Worm (Caenorhabditis elegans) whole organism, L2 larva: Measurements from ENCODE around the gene zig-5.
A peak's percentile ranks its signal among the peaks of the same experiment; 100 is the strongest.

Experiments
- C34F6.9 ChIP-seq: fragments of 150-350 bp; optimal IDR thresholded peaks from 2 replicates; lab custom pipeline; 2014; ENCODE audit warnings: missing biosample characterization, missing genetic modification characterization
- F13H6.1 ChIP-seq: sonication (generic microtip); optimal IDR thresholded peaks from 2 replicates; lab custom pipeline; 2016; ENCODE audit warnings: missing genetic modification characterization, missing compliant biosample characterization
- R02D3.7 ChIP-seq: fragments of 150-350 bp; optimal IDR thresholded peaks from 2 replicates; lab custom pipeline; 2014; ENCODE audit warnings: missing biosample characterization, missing genetic modification characterization
- Y55F3AM.14 ChIP-seq: fragments of 200-800 bp; sonication (Bioruptor generic); optimal IDR thresholded peaks from 2 replicates; lab custom pipeline; 2018; ENCODE audit warnings: mild to moderate bottlenecking, missing genetic modification characterization, missing compliant biosample characterization
- ZK546.5 ChIP-seq: sonication (generic microtip); optimal IDR thresholded peaks from 2 replicates; lab custom pipeline; 2017; ENCODE audit warnings: missing biosample characterization, missing genetic modification characterization
- alr-1 ChIP-seq: fragments of 150-350 bp; optimal IDR thresholded peaks from 2 replicates; lab custom pipeline; 2014; ENCODE audit warnings: missing biosample characterization, missing genetic modification characterization
- ama-1 ChIP-seq: fragments of 150-350 bp; optimal IDR thresholded peaks from 2 replicates; lab custom pipeline; 2018; ENCODE audit warnings: inconsistent platforms
- blmp-1 ChIP-seq: sonication (generic microtip); optimal IDR thresholded peaks from 2 replicates; lab custom pipeline; 2017; ENCODE audit warnings: missing genetic modification characterization, mild to moderate bottlenecking, missing compliant biosample characterization, antibody characterized with exemption, moderate library complexity; ENCODE audit not compliant: insufficient read depth
- ceh-82 ChIP-seq: fragments of 150-350 bp; optimal IDR thresholded peaks from 2 replicates; lab custom pipeline; 2014; ENCODE audit warnings: missing biosample characterization, missing genetic modification characterization
- crh-2 ChIP-seq: sonication (generic microtip); optimal IDR thresholded peaks from 2 replicates; lab custom pipeline; 2017; ENCODE audit warnings: missing biosample characterization, missing genetic modification characterization
- dmd-4 ChIP-seq: sonication (generic microtip); optimal IDR thresholded peaks from 2 replicates; lab custom pipeline; 2017; ENCODE audit warnings: missing biosample characterization, missing genetic modification characterization
- egl-27 ChIP-seq: sonication (generic microtip); optimal IDR thresholded peaks from 3 replicates; lab custom pipeline; 2017; ENCODE audit warnings: missing biosample characterization, missing genetic modification reagents, missing genetic modification characterization
- elt-3 ChIP-seq: sonication (generic microtip); optimal IDR thresholded peaks from 2 replicates; lab custom pipeline; 2017; ENCODE audit warnings: missing biosample characterization, missing genetic modification characterization
- fos-1 ChIP-seq: fragments of 150-350 bp; optimal IDR thresholded peaks from 2 replicates; lab custom pipeline; 2014; ENCODE audit warnings: missing biosample characterization, missing genetic modification characterization
- gmeb-1 ChIP-seq: fragments of 150-350 bp; optimal IDR thresholded peaks from 2 replicates; lab custom pipeline; 2014; ENCODE audit warnings: missing biosample characterization, missing genetic modification characterization
- lin-11 ChIP-seq: fragments of 150-350 bp; sonication (generic microtip); optimal IDR thresholded peaks from 2 replicates; lab custom pipeline; 2014; ENCODE audit warnings: missing biosample characterization, missing genetic modification characterization, inconsistent platforms, mixed read lengths
- lin-39 ChIP-seq: fragments of 150-350 bp; optimal IDR thresholded peaks from 2 replicates; lab custom pipeline; 2014; ENCODE audit warnings: missing biosample characterization, missing genetic modification reagents, missing genetic modification characterization
- lsy-2 ChIP-seq, 2 experiments: fragments of 150-350 bp in 1 of 2; sonication (generic microtip) in 1 of 2; optimal IDR thresholded peaks; 2 replicates each; lab custom pipeline; 2014 to 2017; ENCODE audit warnings: missing biosample characterization in 2 of 2, missing genetic modification characterization in 2 of 2
- mab-5 ChIP-seq: fragments of 150-350 bp; optimal IDR thresholded peaks from 2 replicates; lab custom pipeline; 2014; ENCODE audit warnings: missing biosample characterization, missing genetic modification characterization
- mbf-1 ChIP-seq: sonication (generic microtip); optimal IDR thresholded peaks from 2 replicates; lab custom pipeline; 2017; ENCODE audit warnings: missing biosample characterization, missing genetic modification characterization
- mdl-1 ChIP-seq, 2 experiments: fragments of 150-350 bp in 1 of 2; sonication (generic microtip) in 1 of 2; optimal IDR thresholded peaks; 2 replicates each; lab custom pipeline; 2017; ENCODE audit warnings: missing biosample characterization in 2 of 2, missing genetic modification characterization in 2 of 2
- nhr-10 ChIP-seq: sonication (generic microtip); optimal IDR thresholded peaks from 2 replicates; lab custom pipeline; 2017; ENCODE audit warnings: missing biosample characterization, missing genetic modification characterization
- nhr-11 ChIP-seq: fragments of 150-350 bp; optimal IDR thresholded peaks from 2 replicates; lab custom pipeline; 2014; ENCODE audit warnings: missing biosample characterization, missing genetic modification characterization
- nhr-129 ChIP-seq: fragments of 150-350 bp; optimal IDR thresholded peaks from 2 replicates; lab custom pipeline; 2014; ENCODE audit warnings: missing biosample characterization, missing genetic modification characterization
- nhr-21 ChIP-seq: fragments of 150-350 bp; optimal IDR thresholded peaks from 2 replicates; lab custom pipeline; 2014; ENCODE audit warnings: missing biosample characterization, missing genetic modification characterization
- nhr-23 ChIP-seq: fragments of 150-350 bp; optimal IDR thresholded peaks from 2 replicates; lab custom pipeline; 2014; ENCODE audit warnings: missing biosample characterization, missing genetic modification reagents, missing genetic modification characterization
- nhr-25 ChIP-seq: fragments of 150-350 bp; sonication (generic microtip); optimal IDR thresholded peaks from 3 replicates; lab custom pipeline; 2014; ENCODE audit warnings: missing biosample characterization, missing genetic modification characterization
- nhr-6 ChIP-seq: fragments of 150-350 bp; optimal IDR thresholded peaks from 2 replicates; lab custom pipeline; 2014; ENCODE audit warnings: missing biosample characterization, missing genetic modification characterization
- nhr-77 ChIP-seq: fragments of 150-350 bp; optimal IDR thresholded peaks from 2 replicates; lab custom pipeline; 2014; ENCODE audit warnings: missing biosample characterization, missing genetic modification characterization
- peb-1 ChIP-seq: fragments of 150-350 bp; optimal IDR thresholded peaks from 2 replicates; lab custom pipeline; 2014; ENCODE audit warnings: missing biosample characterization, missing genetic modification characterization
- sem-4 ChIP-seq: fragments of 150-350 bp; optimal IDR thresholded peaks from 2 replicates; lab custom pipeline; 2014; ENCODE audit warnings: missing biosample characterization, missing genetic modification reagents, missing genetic modification characterization
- skn-1 ChIP-seq: sonication (generic microtip); optimal IDR thresholded peaks from 2 replicates; lab custom pipeline; 2017; ENCODE audit warnings: missing biosample characterization, missing genetic modification characterization
- sma-3 ChIP-seq: sonication (generic microtip); optimal IDR thresholded peaks from 2 replicates; lab custom pipeline; 2016; ENCODE audit warnings: missing genetic modification reagents, missing genetic modification characterization, missing compliant biosample characterization
- sma-9 ChIP-seq, 2 experiments: fragments of 150-350 bp in 1 of 2; sonication (generic microtip) in 1 of 2; optimal IDR thresholded peaks; 2 replicates each; lab custom pipeline; 2014 to 2016; ENCODE audit warnings: missing genetic modification characterization in 2 of 2, mild to moderate bottlenecking in 1 of 2, missing biosample characterization in 1 of 2, missing compliant biosample characterization in 1 of 2, missing genetic modification reagents in 1 of 2, moderate library complexity in 1 of 2
- unc-55 ChIP-seq: fragments of 150-350 bp; sonication (generic microtip); optimal IDR thresholded peaks from 3 replicates; lab custom pipeline; 2014; ENCODE audit warnings: missing biosample characterization, missing genetic modification reagents, missing genetic modification characterization
- unc-62 ChIP-seq: fragments of 150-350 bp; optimal IDR thresholded peaks from 2 replicates; lab custom pipeline; 2014; ENCODE audit warnings: missing biosample characterization, missing genetic modification reagents, missing genetic modification characterization
- zag-1 ChIP-seq: fragments of 150-350 bp; optimal IDR thresholded peaks from 2 replicates; lab custom pipeline; 2014; ENCODE audit warnings: missing biosample characterization, missing genetic modification characterization
- ztf-1 ChIP-seq: fragments of 200-800 bp; sonication (Bioruptor generic); conservative IDR thresholded peaks from 2 replicates; pipeline ENCODE4 v1.3.6; 2022; ENCODE audit warnings: missing genetic modification characterization, missing compliant biosample characterization
- ztf-4 ChIP-seq: fragments of 150-350 bp; optimal IDR thresholded peaks from 2 replicates; lab custom pipeline; 2014; ENCODE audit warnings: missing biosample characterization, missing genetic modification characterization

Gene zig-5

DNA sequence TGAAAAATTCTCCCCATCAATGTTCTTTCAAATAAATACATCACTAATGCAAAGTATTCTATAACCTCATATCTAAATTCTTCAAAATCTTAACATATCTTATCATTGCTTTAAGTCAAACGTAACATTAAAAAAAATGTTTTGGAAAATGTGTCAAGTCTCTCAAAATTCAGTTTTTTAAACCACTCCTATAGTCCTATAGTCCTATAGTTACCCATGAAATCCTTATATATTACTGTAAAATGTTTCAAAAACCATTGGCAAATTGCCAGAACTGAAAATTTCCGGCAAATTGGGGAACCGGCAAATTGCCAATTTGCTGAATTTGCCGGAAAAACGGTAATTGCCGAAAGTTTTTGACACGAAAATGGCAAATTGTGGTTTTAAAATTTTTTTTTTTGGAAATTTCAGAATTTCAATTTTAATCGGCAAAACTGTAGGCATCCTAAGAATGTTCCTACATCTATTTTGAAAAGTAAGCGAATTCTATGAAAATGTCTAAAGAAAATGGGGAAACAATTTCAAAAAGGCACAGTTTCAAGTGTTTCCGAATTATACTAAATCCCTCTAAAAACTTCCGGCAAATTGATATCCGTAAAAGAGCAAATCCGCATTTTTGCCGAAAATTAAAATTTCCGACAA is 48.9 kb downstream of the zig-5 start:
- no peak for TF ChIP-seq unc-62 (GFP tag; lab: Kevin White, UChicago)
- TF ChIP-seq nhr-25 (tag; lab: Kevin White, UChicago), result peak; percentile 97
- peak; percentile 13 for TF ChIP-seq gmeb-1 (tag; lab: Kevin White, UChicago)

DNA sequence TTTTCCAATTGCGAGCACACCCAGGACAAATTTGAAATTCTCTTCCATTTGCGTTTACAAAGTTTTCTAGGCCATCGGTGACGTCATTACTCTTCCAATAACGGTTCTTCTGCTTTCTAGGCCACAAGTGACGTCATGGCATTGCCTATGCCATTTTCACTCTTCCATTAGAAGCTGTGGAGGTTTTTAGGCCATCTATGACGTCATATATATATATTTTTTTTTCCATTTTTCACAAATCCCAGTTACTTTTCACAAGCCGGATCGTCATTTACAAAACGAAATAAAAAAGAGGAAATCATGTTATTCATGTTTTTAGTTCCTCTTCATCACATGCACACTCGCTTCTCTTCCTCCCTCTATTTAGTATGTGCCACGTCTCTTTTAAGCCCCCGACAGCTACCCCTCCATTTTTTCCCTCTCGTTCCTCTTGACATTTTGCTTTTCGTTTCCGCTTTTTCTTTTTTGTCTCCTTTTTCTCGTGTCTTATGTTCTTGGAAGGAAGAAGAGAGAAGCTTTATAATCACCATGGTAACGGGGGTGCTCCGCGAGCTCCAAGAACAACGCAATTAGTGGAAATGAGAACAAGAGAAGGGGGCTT is 50.2 kb downstream of the zig-5 start:
- TF ChIP-seq lsy-2 (tag; optimal IDR thresholded peaks at IDR 0.05; lab: Kevin White, UChicago), result peak in 1 of 2 experiments; percentile 52
- TF ChIP-seq sem-4, result no peak
- TF ChIP-seq ceh-82 (tag; lab: Kevin White, UChicago), result no peak
- TF ChIP-seq crh-2 (tag; lab: Kevin White, UChicago), result peak; percentile 75
- no peak for TF ChIP-seq lin-39
- peak; percentile 26 for TF ChIP-seq unc-55 (GFP tag; lab: Kevin White, UChicago)
- no peak for TF ChIP-seq peb-1 (tag; lab: Kevin White, UChicago)
- no peak for TF ChIP-seq skn-1 (tag; lab: Kevin White, UChicago)
- TF ChIP-seq R02D3.7 (tag; lab: Kevin White, UChicago), result no peak
- TF ChIP-seq alr-1 (tag; lab: Kevin White, UChicago), result no peak
- peak; percentile 44 for TF ChIP-seq zag-1 (tag; lab: Kevin White, UChicago)
- no peak for TF ChIP-seq nhr-11 (tag; lab: Kevin White, UChicago)
- TF ChIP-seq ztf-1, result no peak
- no peak for TF ChIP-seq ZK546.5 (tag; lab: Kevin White, UChicago)
- peak; percentile 19 for TF ChIP-seq nhr-21 (tag; lab: Kevin White, UChicago)
- TF ChIP-seq mbf-1 (tag; lab: Kevin White, UChicago), result no peak
- TF ChIP-seq lin-11 (tag; lab: Kevin White, UChicago), result peak; percentile 20
- TF ChIP-seq gmeb-1 (tag; lab: Kevin White, UChicago), result no peak
- peak; percentile 65 for TF ChIP-seq C34F6.9
- TF ChIP-seq nhr-10 (tag; lab: Kevin White, UChicago), result no peak
- TF ChIP-seq nhr-77, result no peak
- TF ChIP-seq sma-3 (GFP tag; lab: Kevin White, UChicago), result no peak
- peak; percentile 31 for TF ChIP-seq nhr-6
- TF ChIP-seq Y55F3AM.14, result no peak
- peak in 1 of 2 experiments; percentile 12 for TF ChIP-seq mdl-1 (tag; optimal IDR thresholded peaks at IDR 0.05; lab: Kevin White, UChicago)
- TF ChIP-seq egl-27, result no peak
- TF ChIP-seq sma-9 (GFP tag; optimal IDR thresholded peaks at IDR 0.05; lab: Kevin White, UChicago), result no peak
- TF ChIP-seq sma-9 (tag; optimal IDR thresholded peaks at IDR 0.05; lab: Kevin White, UChicago), result no peak
- TF ChIP-seq unc-62 (GFP tag; lab: Kevin White, UChicago), result no peak
- no peak for TF ChIP-seq fos-1
- TF ChIP-seq F13H6.1 (tag; lab: Kevin White, UChicago), result no peak
- TF ChIP-seq ama-1 (lab: Kevin White, UChicago), result no peak
- TF ChIP-seq ztf-4 (tag; lab: Kevin White, UChicago), result no peak
- no peak for TF ChIP-seq nhr-23 (tag; lab: Kevin White, UChicago)
- TF ChIP-seq nhr-129 (tag; lab: Kevin White, UChicago), result no peak
- TF ChIP-seq nhr-25 (tag; lab: Kevin White, UChicago), result no peak

ce11 chrIII:10902341-10902740 is 51.0 kb downstream of the zig-5 start, which contains the start of gene unc-119:
Gene unc-119 (plus strand): TSS chrIII:10902641.
- TF ChIP-seq egl-27, result no peak
- no peak for TF ChIP-seq lin-39
- no peak for TF ChIP-seq gmeb-1 (tag; lab: Kevin White, UChicago)
- no peak for TF ChIP-seq elt-3
- TF ChIP-seq skn-1 (tag; lab: Kevin White, UChicago), result no peak
- TF ChIP-seq dmd-4 (tag; lab: Kevin White, UChicago), result no peak
- TF ChIP-seq nhr-129 (tag; lab: Kevin White, UChicago), result no peak
- TF ChIP-seq zag-1 (tag; lab: Kevin White, UChicago), result no peak
- TF ChIP-seq mab-5, result no peak
- no peak for TF ChIP-seq blmp-1
- no peak for TF ChIP-seq sem-4
- no peak for TF ChIP-seq nhr-6
- no peak for TF ChIP-seq F13H6.1 (tag; lab: Kevin White, UChicago)
- TF ChIP-seq nhr-11 (tag; lab: Kevin White, UChicago), result no peak
- TF ChIP-seq ama-1 (lab: Kevin White, UChicago), result no peak
- TF ChIP-seq fos-1, result no peak
